Fruit fly (Drosophila melanogaster): ENCODE results near the gene CG13252.

Gene CG13252

DNA sequence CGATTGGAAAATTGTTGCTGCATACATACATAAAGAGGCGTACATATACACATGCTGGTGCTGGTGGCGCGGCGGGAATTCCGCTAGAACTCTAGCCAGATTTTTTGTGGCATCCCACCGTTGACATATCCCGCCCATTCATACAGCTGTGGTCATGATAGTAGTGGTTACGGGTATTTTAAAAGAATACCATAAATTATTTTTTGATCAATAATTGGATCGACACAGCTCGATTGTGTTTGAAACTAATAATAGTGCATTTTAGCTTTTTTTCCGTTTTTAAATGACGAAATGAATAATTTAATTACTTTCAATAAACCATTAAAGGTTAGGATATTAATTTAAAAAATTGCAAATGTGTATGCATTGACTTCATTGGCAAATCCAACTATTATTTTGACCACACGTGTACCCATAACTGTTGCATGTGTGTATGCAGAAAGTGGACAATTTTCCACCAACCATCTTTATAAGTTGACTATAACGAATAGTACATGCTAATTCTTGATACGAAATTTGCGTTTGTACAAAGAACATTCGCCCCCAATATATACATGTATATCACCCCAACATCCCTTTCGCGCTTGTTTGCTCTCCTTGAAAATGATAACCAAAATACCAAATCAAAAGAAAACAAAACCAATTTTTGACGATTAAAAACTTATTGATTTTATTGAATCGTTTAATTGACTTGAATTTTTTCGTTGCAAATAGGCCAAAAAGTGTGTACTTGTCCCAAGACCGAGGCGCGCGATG lies 41.7 kb downstream of the CG13252 start:
- TF ChIP-seq CG8478 (optimal IDR thresholded peaks at IDR 0.05) (no peak), usp (GFP tag; optimal IDR thresholded peaks at IDR 0.05) (no peak), psq (optimal IDR thresholded peaks at IDR 0.05) (no peak), Dll (optimal IDR thresholded peaks at IDR 0.05) (no peak), EcR (GFP tag; optimal IDR thresholded peaks at IDR 0.05) (no peak), pan (optimal IDR thresholded peaks at IDR 0.05) (no peak)

DNA sequence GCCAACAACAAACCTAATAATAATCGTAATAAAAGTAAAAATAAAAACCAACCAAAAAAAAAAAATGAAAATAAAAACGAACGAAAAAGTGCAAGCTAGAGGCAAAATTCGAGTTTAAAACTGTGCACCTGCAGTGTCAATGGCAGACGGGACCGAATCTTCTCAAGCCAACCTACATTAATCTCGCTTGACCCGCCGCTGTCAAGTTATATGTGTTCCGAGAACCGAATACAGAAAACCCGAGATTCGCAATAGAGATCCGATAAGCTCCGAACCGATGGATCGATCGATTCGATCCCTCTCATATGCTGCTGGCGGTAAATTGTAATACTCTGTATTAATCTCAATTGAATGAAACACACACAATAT lies 42.2 kb downstream of the CG13252 start:
- TF ChIP-seq pan (optimal IDR thresholded peaks at IDR 0.05) (no peak), CG8478 (optimal IDR thresholded peaks at IDR 0.05) (no peak), EcR (GFP tag; optimal IDR thresholded peaks at IDR 0.05) (no peak), usp (GFP tag; optimal IDR thresholded peaks at IDR 0.05) (no peak), Dll (optimal IDR thresholded peaks at IDR 0.05) (no peak), psq (optimal IDR thresholded peaks at IDR 0.05) (no peak)

DNA sequence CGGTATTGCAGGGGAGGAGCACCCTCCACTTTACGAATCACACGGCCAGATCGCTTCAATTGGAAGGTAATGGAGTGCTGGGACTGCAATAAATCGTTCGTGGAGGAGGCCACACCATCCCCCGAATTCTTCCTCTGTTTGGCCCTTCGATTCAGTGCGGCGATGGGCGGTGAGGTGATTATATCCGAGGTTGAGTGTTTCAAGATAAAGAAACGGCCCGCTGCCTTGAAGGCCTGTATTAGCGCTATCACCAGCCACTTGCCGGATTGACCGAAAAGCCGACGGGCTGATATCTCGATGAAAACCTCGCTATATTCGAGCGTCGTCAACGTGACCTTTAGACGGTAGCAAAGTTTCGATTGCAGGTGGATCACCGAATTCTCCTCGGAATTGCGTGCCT lies 47.1 kb downstream of the CG13252 start:
- TF ChIP-seq Dll (optimal IDR thresholded peaks at IDR 0.05), result no peak
- TF ChIP-seq pan (optimal IDR thresholded peaks at IDR 0.05), result no peak
- no peak for TF ChIP-seq psq (optimal IDR thresholded peaks at IDR 0.05)
- TF ChIP-seq EcR (GFP tag; optimal IDR thresholded peaks at IDR 0.05), result no peak
- TF ChIP-seq usp (GFP tag; optimal IDR thresholded peaks at IDR 0.05), result no peak
- TF ChIP-seq CG8478 (optimal IDR thresholded peaks at IDR 0.05), result no peak

DNA sequence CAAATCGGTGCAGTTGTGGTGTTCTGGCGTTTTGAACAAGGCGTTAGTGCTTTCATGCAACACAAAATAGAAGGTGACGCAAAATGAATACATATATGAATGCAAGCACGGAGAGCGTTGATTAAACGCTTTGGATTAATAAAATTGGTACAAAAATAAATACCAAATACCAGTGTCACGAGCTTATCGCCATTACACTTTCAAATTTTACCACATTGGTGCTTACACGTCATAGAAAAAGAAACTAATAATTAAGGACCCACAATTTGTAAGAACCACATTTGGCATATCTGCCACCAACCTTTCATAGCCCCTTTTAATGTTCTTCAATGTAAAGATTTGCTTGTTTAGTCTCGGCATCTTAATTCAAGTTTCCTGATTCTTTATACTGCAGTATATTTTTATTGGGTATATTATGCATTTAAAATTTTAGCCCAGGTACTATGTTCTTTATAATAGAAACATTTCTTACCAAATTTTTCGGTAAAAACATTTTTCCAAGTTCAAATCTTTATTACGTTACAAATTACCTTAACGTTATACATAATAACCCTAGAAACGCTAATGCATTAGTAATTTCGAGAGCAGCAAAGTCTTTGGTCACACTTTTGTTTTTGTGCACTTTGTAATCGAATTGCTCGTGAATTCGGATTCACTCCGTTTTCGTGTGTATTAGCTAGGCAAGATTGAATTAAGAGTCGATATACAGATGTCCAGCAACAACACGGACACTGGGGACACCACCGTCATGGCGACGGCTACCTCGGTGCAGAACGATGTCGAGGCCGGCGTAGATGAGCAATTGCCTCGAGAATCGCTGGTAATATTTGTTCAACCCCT lies 48.1 kb downstream of the CG13252 start, which contains the start of the genes Pex16 and Pex14:
Pex16 (minus strand) TSS at position 41 of the 840 bp plus-strand sequence.
Pex14 (plus strand) TSS at position 576 of the 840 bp plus-strand sequence.
- TF ChIP-seq EcR (GFP tag; optimal IDR thresholded peaks at IDR 0.05) (no peak), pan (optimal IDR thresholded peaks at IDR 0.05) (no peak), usp (GFP tag; optimal IDR thresholded peaks at IDR 0.05) (no peak), CG8478 (optimal IDR thresholded peaks at IDR 0.05) (no peak), Dll (optimal IDR thresholded peaks at IDR 0.05) (no peak), psq (optimal IDR thresholded peaks at IDR 0.05) (no peak)

DNA sequence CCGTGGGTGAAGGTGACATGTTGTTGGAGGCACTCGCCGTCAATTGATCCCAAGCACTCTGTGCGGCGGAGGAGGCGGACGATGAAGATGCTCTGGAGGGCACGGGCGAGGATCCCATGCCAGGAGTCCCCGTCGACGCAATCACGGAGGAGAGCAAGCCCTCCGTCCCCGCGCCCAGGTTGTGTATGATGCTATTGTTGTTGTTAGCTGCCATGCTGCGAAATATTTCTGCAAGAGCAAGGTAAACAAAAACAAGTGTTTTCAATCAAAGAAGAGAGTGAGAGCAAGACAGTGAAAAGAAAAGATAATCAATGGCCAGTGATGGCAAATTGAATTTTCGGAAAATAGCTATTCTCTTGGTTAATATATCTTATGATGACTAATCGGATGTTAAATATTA lies 54.0 kb downstream of the CG13252 start:
- no peak for TF ChIP-seq pan (optimal IDR thresholded peaks at IDR 0.05)
- TF ChIP-seq Dll (optimal IDR thresholded peaks at IDR 0.05), result peak; percentile 16
- TF ChIP-seq EcR (GFP tag; optimal IDR thresholded peaks at IDR 0.05), result no peak
- TF ChIP-seq CG8478 (optimal IDR thresholded peaks at IDR 0.05), result no peak
- TF ChIP-seq usp (GFP tag; optimal IDR thresholded peaks at IDR 0.05), result no peak
- no peak for TF ChIP-seq psq (optimal IDR thresholded peaks at IDR 0.05)

DNA sequence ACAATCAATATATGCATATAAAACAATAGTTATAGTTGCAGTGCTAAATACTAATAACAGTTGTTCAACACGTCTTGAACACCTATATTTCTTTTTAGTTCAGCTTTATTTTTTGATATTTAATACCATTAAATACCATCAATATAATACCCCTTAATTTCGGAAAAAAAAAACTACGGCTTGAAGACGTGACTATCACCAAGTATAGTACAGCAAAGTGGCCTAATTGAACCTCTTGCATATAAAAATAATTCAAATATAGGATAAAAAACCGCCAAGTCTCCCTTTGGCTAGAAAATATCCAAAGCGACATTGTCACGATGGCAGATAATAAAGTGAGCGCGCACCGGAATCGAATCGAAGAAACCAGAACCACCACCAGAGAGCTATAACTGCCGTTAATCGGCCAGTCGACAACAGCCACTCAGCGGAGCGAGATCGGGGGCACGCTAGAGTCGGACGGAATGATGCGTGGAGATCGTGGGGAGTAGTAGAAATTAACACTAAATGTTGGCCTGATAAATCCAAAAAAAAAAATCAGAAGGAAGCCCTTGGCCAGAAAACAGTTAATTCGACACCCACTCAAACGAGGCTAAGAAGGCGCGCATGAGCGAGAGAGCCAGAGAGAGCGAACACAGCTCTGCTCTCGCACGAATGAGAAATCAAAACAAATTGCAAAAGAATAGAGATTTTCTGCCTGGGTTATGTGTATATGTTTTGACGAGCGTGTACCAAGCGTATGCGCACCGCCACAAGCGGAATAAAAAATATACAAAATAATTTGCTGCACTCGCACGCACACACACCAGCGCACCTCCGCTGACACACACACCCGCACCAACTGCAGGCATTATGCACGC lies 54.7 kb downstream of the CG13252 start:
- TF ChIP-seq Dll (optimal IDR thresholded peaks at IDR 0.05) (peak; percentile 93), CG8478 (optimal IDR thresholded peaks at IDR 0.05) (no peak)

DNA sequence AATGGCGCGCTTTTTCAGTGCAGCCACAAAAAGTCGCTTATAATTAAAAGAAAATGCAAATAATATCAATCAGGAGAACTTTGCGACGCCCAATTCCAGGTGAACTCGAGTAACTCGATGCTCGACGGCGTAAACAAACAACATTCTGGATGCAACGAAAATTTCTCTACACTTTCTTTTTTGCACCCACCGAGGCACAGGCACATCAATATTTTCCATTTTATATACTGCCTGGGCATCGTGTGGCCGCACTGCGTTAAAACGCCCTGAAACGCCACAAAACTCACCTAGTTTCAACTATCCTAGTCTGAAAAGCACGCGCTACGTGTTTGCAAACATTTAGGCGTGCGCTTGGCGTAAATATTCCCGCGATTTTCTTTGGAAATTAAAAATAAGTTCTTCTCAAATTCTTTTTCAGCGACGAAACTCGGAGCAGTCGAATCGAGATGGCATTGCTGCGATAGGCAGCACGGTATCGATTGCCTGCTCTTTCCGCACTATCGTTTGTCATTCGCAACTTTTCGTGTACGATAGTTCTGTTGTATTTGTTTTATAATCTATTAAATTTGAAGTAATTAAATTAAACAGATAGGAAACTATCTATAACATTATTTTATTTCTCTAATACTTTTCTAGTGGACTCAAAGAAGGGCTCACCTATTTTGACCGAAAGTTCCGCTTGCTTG lies 55.5 kb downstream of the CG13252 start, which contains the start of gene Pcif1:
Pcif1 (minus strand) TSS at position 456 of the 686 bp plus-strand sequence.
- TF ChIP-seq EcR (GFP tag; optimal IDR thresholded peaks at IDR 0.05) (no peak), usp (GFP tag; optimal IDR thresholded peaks at IDR 0.05) (no peak), pan (optimal IDR thresholded peaks at IDR 0.05) (no peak), Dll (optimal IDR thresholded peaks at IDR 0.05) (no peak), CG8478 (optimal IDR thresholded peaks at IDR 0.05) (no peak), psq (optimal IDR thresholded peaks at IDR 0.05) (no peak)

DNA sequence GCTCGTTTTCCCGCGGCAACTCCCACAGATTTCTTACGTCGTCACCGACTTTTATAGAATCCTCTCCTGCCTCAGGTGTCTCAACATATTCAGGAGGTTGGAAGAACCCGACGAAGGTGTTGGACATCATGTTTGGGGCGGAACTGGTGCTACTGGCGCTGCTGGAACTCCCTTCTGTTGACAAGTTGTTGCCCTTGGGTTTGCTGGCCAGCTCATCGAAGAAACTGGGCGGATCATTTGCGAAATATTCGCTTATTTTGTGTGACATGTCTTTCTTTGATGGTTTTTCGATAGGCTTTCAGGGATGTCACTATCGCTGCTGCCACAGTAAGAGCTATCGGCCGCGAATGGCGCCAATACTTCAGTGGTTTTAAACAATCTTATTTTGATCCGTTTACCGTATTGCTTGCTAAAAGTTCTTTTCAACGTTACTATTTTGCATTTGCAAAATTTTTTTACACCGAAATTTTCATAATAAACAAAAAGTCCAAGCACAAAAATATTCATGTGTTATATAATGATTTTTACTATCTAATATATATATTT lies 57.5 kb downstream of the CG13252 start, which contains the start of gene CG11396:
CG11396 (minus strand) TSS at position 303 of the 546 bp plus-strand sequence.
- no peak for TF ChIP-seq usp (GFP tag; optimal IDR thresholded peaks at IDR 0.05)
- TF ChIP-seq EcR (GFP tag; optimal IDR thresholded peaks at IDR 0.05), result no peak
- TF ChIP-seq Dll (optimal IDR thresholded peaks at IDR 0.05), result no peak
- no peak for TF ChIP-seq CG8478 (optimal IDR thresholded peaks at IDR 0.05)

DNA sequence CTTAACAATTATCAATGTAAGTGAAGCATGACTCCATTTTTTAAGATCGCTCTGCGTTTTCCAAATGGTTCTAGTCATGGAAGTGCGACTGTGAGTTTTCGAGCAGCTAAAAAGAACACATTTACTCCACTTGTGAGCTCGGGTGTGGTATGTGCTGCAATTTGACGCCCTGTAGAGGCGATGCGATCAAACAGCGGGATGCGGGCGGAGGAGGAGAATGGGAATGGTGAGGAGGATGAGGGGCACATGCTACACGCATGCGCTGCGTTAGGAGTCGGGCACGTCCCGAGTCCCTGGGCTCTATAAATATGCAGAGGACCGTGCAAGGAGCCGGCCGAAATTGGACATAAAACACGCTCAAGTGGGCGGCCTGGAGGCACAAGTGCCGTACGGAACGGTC lies 58.9 kb downstream of the CG13252 start:
- TF ChIP-seq pan (optimal IDR thresholded peaks at IDR 0.05) (no peak), psq (optimal IDR thresholded peaks at IDR 0.05) (no peak), EcR (GFP tag; optimal IDR thresholded peaks at IDR 0.05) (no peak), Dll (optimal IDR thresholded peaks at IDR 0.05) (no peak), CG8478 (optimal IDR thresholded peaks at IDR 0.05) (no peak), usp (GFP tag; optimal IDR thresholded peaks at IDR 0.05) (no peak)

DNA sequence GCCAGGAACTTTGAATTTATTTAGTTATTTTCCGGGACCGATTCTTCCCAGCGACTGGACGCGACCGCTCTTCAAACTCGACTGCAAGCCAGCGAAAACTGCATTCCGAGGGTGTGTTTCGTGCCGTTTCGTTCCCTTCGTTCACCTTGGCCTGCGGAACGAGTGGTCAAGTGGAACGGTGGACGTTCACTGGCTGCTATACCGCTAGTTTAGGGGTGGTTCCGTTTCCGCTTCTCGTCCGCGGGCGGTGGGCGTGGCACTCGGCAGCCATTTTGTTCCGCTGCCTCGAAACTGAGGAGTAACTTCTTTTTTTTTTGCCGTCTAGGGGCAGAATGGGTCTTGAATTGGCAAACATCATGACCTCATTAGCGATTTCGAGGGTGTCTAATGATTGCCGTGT lies 62.3 kb downstream of the CG13252 start, which contains the start of gene Six4:
Six4 (minus strand) TSS at position 85 of the 400 bp plus-strand sequence.
- TF ChIP-seq EcR (GFP tag; optimal IDR thresholded peaks at IDR 0.05) (no peak), pan (optimal IDR thresholded peaks at IDR 0.05) (no peak), psq (optimal IDR thresholded peaks at IDR 0.05) (no peak), Dll (optimal IDR thresholded peaks at IDR 0.05) (no peak), CG8478 (optimal IDR thresholded peaks at IDR 0.05) (no peak), usp (GFP tag; optimal IDR thresholded peaks at IDR 0.05) (no peak)

Data from whole organism.